Fruit fly (Drosophila melanogaster): ENCODE measurements around the gene IscU.

The IscU gene

DNA sequence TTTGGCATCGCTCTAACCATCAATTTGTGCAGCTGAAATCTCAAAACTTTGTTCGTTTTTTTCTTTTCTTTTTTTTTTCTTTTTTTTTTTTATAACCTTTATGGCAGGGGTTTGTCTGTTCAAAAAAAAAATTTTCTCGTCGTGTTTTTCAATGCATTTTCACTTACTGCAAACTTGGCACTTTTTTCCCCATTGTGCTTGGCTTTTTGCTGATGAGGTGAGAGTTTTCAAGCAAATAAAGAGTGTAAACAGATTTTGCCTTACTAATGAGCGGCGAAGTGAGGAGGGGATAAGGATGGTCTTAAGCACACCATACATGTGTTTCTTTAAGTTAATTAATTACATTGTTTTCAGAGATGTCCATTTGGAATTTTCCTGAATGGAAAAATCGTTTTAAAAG is 32.3 kb upstream of the IscU start:
- no peak for TF ChIP-seq Dll (optimal IDR thresholded peaks at IDR 0.05)
- no peak for TF ChIP-seq CG8478 (optimal IDR thresholded peaks at IDR 0.05)
- no peak for TF ChIP-seq usp (GFP tag; optimal IDR thresholded peaks at IDR 0.05)
- TF ChIP-seq psq (optimal IDR thresholded peaks at IDR 0.05): no peak
- TF ChIP-seq EcR (GFP tag; optimal IDR thresholded peaks at IDR 0.05): no peak
- TF ChIP-seq pan (optimal IDR thresholded peaks at IDR 0.05): no peak

DNA sequence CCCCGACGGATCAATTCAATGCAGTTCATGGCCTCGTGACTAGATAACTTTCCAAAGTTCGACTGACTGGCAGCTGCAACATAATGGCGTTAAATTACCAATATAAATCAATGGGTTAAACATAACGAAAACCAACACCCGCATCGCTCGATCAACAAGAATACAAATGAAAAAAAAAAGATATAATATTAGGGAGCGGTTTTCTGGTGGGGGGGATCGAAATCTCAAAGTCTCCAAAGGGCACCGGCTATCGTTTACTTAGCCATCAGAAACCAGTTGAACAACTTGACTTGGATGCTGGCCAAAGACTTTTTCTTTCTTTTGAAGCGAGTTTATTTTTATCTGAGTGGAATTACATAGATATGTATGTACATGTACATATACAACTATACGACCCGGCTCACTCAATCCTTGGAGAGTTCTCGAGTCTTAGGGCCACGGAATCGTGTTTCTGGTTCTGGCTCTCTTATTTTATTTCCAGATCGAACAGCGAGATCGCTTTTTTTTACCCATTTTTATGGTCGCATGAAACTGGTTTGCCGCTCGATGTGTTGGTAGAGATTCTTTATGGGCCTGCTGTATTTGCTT is 30.7 kb upstream of the IscU start:
- no peak for TF ChIP-seq EcR (GFP tag; optimal IDR thresholded peaks at IDR 0.05)
- TF ChIP-seq psq (optimal IDR thresholded peaks at IDR 0.05): no peak
- TF ChIP-seq usp (GFP tag; optimal IDR thresholded peaks at IDR 0.05): no peak
- no peak for TF ChIP-seq CG8478 (optimal IDR thresholded peaks at IDR 0.05)
- no peak for TF ChIP-seq Dll (optimal IDR thresholded peaks at IDR 0.05)
- TF ChIP-seq pan (optimal IDR thresholded peaks at IDR 0.05): no peak

DNA sequence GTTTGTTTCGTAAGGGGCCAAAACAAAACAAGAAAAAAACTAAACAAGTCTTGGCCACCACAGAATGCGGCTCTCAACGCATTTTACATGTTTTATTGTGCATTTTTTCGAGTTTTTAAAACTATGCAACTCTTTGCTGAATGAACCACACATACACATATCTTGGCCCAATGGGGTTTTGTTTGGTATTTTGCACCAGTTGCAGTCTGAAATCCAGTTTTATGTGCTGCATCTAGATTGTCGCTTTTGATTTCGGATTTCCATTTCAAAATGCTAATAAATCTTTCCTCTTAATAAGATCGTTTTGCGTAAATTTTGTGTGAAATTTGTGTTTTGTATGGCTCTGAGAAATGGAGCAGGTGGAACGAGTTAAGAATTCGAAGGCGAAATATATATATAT is 29.7 kb upstream of the IscU start:
- no peak for TF ChIP-seq CG8478 (optimal IDR thresholded peaks at IDR 0.05)
- no peak for TF ChIP-seq psq (optimal IDR thresholded peaks at IDR 0.05)
- no peak for TF ChIP-seq EcR (GFP tag; optimal IDR thresholded peaks at IDR 0.05)
- no peak for TF ChIP-seq Dll (optimal IDR thresholded peaks at IDR 0.05)
- no peak for TF ChIP-seq usp (GFP tag; optimal IDR thresholded peaks at IDR 0.05)

DNA sequence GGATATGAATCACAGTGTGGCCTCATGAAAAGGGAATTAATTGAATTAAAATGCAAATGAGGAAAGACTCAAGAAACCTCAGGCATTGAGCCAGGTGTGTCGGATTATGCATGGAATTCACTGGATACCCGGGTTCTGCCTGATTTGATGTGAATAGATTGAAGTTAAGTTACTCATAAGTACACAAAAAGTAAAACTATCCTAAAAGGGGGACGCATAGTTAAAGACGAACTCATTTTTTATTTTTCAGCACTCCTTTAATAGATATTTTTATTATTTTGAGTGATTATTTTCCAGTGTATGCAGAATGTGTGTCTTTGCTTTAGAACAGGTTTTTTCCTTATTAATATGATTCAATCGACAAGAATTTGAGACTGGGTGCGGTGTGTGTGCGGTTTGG is 29.2 kb upstream of the IscU start:
- TF ChIP-seq Dll (optimal IDR thresholded peaks at IDR 0.05) (no peak), psq (optimal IDR thresholded peaks at IDR 0.05) (no peak), usp (GFP tag; optimal IDR thresholded peaks at IDR 0.05) (no peak), CG8478 (optimal IDR thresholded peaks at IDR 0.05) (no peak), pan (optimal IDR thresholded peaks at IDR 0.05) (no peak), EcR (GFP tag; optimal IDR thresholded peaks at IDR 0.05) (no peak)

DNA sequence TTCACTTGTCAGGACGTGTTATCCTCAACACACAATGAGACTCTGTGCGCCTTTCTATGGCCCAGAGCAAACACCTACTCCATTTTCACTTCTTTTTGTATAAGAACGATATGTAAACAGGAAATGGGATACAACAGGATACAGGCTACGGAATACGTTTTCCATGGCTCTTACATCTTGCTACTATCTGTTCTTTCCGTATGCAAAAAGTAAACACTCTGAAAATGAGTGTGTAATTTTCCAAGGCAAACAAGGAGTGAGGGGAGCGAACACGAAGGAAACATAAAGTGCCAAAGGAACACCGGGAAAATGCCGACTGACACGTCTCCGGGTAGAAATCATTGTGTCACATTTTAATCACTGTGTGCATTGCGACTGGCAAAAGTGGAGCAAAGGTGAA is 26.6 kb upstream of the IscU start:
- TF ChIP-seq EcR (GFP tag; optimal IDR thresholded peaks at IDR 0.05) (no peak), Dll (optimal IDR thresholded peaks at IDR 0.05) (no peak)

DNA sequence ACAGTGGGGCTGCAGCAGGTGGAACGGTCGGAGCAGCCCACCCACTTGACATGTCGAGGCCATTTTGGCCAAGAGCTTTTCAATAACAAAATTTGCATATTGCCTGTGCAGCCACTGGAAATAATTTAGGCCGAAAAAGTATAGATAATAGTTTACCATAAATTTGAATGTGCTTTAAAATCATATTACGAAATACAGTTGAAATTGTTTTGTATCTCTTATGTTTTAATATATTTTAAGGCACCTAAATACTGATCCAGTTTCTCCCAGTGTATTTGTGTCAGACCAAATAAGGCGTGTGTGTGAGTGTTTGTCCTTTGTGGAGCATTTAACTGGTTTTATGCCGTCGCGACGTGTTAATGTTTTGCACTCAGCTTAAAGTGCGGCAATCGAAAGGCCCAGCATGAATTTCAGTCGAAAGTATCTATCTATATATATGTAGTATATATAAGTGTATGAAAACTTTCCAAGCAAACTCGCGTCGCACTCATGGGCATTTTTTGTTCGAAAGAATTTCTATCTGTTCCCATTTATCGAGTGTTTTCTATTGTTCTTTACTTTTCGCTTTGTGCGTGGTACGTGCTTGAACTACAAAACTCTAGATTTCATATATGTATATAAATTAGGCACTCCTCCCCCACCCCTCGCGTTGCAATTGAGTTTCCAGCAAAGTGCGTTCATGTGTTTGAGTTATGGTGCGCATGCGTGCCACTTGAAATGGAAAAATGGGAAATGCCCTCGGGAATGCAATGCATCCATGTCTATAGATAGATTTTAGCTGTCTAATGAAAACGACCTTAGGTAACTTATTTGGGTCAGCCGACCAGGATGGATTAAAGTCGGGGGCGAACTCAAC is 25.6 kb upstream of the IscU start:
- TF ChIP-seq psq (optimal IDR thresholded peaks at IDR 0.05) (no peak), Dll (optimal IDR thresholded peaks at IDR 0.05) (no peak), pan (optimal IDR thresholded peaks at IDR 0.05) (no peak), EcR (GFP tag; optimal IDR thresholded peaks at IDR 0.05) (no peak), usp (GFP tag; optimal IDR thresholded peaks at IDR 0.05) (no peak), CG8478 (optimal IDR thresholded peaks at IDR 0.05) (no peak)

DNA sequence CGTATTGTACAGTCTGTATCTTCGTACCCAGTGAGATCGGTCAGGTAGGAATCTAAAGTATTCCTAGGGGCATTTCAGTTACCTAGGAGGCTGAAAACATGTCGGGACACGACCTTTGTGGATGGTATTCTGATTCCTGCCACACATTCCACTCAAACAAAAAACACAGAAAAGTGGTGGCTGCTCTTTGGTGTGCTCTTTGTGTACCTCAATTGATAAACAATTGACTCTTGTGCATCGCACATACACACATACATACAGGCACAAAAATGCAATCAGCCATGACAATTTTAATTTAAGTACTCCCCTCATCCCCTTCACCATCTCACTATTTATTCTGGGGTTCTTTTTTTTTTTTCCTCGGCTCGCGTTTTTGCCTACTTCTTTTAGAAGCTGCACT is 24.2 kb upstream of the IscU start:
- TF ChIP-seq usp (GFP tag; optimal IDR thresholded peaks at IDR 0.05) (no peak), EcR (GFP tag; optimal IDR thresholded peaks at IDR 0.05) (no peak), psq (optimal IDR thresholded peaks at IDR 0.05) (no peak), Dll (optimal IDR thresholded peaks at IDR 0.05) (no peak), CG8478 (optimal IDR thresholded peaks at IDR 0.05) (no peak), pan (optimal IDR thresholded peaks at IDR 0.05) (no peak)

DNA sequence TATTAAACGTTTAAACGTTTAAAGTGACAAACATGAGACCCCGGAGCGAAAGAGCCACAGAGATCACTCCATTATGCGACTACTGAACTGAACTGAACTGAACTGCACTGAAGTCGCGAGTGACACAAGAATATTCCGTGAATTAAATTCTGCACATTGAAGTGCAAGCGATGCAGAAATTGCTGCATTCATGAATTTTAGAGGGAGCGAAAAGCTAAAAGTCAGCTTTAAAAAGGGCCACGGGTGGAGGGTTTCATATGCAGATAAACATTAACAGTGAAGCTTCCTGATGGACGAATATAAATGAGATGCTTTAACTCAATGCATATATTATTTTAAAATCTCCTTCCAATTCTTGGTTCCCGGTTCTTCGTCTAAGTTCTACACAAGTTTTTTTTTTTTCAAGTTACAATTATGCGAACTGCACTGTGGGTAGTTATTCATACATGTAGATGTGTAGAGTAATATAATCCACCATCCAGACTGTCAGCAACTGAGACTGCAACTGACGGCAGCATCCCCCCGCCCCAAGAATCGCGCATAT is 23.2 kb upstream of the IscU start:
- no peak for TF ChIP-seq CG8478 (optimal IDR thresholded peaks at IDR 0.05)
- no peak for TF ChIP-seq Dll (optimal IDR thresholded peaks at IDR 0.05)
- no peak for TF ChIP-seq EcR (GFP tag; optimal IDR thresholded peaks at IDR 0.05)
- TF ChIP-seq pan (optimal IDR thresholded peaks at IDR 0.05): no peak
- TF ChIP-seq psq (optimal IDR thresholded peaks at IDR 0.05): no peak
- no peak for TF ChIP-seq usp (GFP tag; optimal IDR thresholded peaks at IDR 0.05)

DNA sequence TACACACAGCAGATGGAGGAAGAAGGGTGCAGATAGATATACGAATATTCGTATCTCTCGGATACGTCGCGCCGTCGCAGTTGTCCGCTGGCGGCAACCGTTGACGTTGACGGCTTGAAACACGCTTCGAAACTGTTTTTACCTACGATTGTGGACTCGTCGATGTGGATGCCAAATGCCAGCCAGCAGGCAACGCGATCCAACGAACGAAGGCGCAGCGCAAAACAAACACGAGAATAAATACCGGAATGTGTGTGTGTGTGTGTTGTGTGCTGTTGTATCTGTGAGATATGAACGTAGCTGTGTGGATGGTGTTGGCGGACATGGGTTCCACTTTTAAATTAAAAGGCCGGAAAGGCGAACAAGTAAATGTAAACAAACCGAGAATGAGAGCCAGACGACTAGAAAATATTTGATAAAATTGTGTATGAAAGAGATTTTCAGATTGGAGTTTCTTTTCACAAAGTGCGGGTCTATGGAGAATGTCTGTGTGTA is 22.2 kb upstream of the IscU start:
- no peak for TF ChIP-seq Dll (optimal IDR thresholded peaks at IDR 0.05)
- TF ChIP-seq psq (optimal IDR thresholded peaks at IDR 0.05): no peak
- no peak for TF ChIP-seq EcR (GFP tag; optimal IDR thresholded peaks at IDR 0.05)
- TF ChIP-seq CG8478 (optimal IDR thresholded peaks at IDR 0.05): no peak
- no peak for TF ChIP-seq usp (GFP tag; optimal IDR thresholded peaks at IDR 0.05)
- no peak for TF ChIP-seq pan (optimal IDR thresholded peaks at IDR 0.05)

DNA sequence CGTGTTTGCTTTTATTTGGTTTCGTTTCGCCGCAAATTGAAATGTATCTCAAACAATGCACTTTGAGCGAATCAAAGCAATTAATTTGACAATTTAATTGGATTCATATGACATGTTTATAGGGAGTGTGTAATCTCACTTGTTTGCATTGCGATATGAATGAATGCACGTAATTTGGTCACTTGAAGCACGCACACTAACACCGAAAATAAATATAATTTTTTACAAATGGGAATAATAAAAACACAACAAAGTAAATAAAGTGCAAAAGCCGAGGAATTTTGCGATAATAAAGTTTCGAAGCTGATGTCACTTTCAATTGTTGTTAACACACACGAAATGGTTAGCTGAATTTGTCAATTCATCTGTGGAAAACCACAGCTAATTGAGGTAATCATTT is 21.0 kb upstream of the IscU start:
- TF ChIP-seq CG8478 (optimal IDR thresholded peaks at IDR 0.05) (no peak), psq (optimal IDR thresholded peaks at IDR 0.05) (no peak), EcR (GFP tag; optimal IDR thresholded peaks at IDR 0.05) (no peak), pan (optimal IDR thresholded peaks at IDR 0.05) (no peak), usp (GFP tag; optimal IDR thresholded peaks at IDR 0.05) (no peak), Dll (optimal IDR thresholded peaks at IDR 0.05) (no peak)

DNA sequence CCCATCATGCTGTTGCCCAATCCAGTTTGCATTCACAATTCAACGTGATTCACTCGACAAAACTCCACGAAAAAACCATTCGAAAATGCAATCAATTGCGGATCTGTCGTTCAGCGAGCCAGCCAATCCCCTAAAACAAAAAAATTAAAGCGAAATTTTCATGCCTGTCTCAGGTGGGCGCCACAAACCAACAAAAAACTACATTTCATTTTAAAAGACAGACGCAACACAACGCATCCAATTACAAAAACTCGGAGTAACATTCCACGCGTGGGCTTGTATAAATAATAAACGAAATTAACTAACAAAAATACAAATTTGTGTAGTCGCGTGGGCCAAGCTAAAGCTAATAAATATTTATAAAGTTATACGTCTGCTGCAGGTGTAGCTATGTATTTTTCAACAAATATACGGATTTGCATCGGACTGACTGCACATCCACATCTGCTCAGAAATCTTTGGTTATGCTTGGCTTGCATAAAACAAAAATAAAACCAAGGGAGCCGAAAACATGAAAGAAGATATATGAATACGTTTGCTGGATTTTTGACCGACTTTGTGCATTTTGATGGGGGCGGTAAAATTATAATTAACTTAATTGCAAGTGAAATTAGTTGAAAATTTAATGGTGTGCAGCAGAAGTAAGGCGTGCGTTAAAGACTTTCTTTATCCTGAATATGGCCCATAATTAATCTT is 20.1 kb upstream of the IscU start:
- no peak for TF ChIP-seq pan (optimal IDR thresholded peaks at IDR 0.05)
- no peak for TF ChIP-seq psq (optimal IDR thresholded peaks at IDR 0.05)
- no peak for TF ChIP-seq CG8478 (optimal IDR thresholded peaks at IDR 0.05)
- TF ChIP-seq usp (GFP tag; optimal IDR thresholded peaks at IDR 0.05): no peak
- no peak for TF ChIP-seq Dll (optimal IDR thresholded peaks at IDR 0.05)
- TF ChIP-seq EcR (GFP tag; optimal IDR thresholded peaks at IDR 0.05): no peak

DNA sequence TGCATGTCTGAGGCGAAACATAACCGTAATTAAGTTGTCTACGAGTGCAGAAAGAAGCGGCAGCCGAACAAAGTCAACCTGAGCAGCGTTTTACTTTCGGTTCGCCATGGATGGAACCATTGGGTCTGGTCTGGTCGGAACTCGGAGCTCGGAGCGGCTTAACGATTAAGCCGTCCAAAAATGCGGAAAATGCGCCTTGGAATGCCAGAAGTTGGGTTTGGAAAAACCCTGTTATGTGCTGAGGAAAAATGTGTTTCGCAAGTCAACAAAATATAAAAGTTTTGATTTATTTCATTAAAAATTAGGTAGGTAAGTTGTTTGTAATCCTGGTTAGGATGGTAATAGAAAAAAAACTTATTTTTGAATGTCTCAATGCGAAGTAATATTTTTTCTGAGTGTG is 17.6 kb upstream of the IscU start:
- TF ChIP-seq pan (optimal IDR thresholded peaks at IDR 0.05) (no peak), psq (optimal IDR thresholded peaks at IDR 0.05) (no peak), CG8478 (optimal IDR thresholded peaks at IDR 0.05) (no peak), Dll (optimal IDR thresholded peaks at IDR 0.05) (no peak), EcR (GFP tag; optimal IDR thresholded peaks at IDR 0.05) (no peak), usp (GFP tag; optimal IDR thresholded peaks at IDR 0.05) (no peak)

All from whole organism.